Worm (Caenorhabditis elegans) whole organism, young adult: ENCODE data around the gene srw-139.
"Not testable (repeated sequence)": the region's sequence is repeated elsewhere in the genome, so short reads cannot be mapped to it uniquely, and the experiment has no call there.

Source experiments
- C17E4.6 ChIP-seq: fragments of 200-800 bp; sonication (Bioruptor generic); IDR thresholded peaks from 2 replicates; pipeline ENCODE4 v1.3.6; 2022; ENCODE audit warnings: missing genetic modification reagents, missing genetic modification characterization, missing compliant biosample characterization
- Y95B8A.8 ChIP-seq: fragments of 200-800 bp; sonication (Bioruptor generic); IDR thresholded peaks from 2 replicates; pipeline ENCODE4 v1.3.6; 2022; ENCODE audit warnings: missing genetic modification reagents, missing genetic modification characterization, missing compliant biosample characterization
- him-1 ChIP-seq: sonication (generic microtip); optimal IDR thresholded peaks from 2 replicates; lab custom pipeline; 2016; ENCODE audit warnings: missing genotype, missing genetic modification reagents, missing genetic modification characterization, missing compliant biosample characterization
- lag-1 ChIP-seq: fragments of 200-800 bp; sonication (Bioruptor generic); IDR thresholded peaks from 2 replicates; pipeline ENCODE4 v1.3.6; 2022; ENCODE audit warnings: missing genetic modification reagents, missing genetic modification characterization, missing compliant biosample characterization
- mcd-1 ChIP-seq: fragments of 200-800 bp; sonication (Bioruptor generic); IDR thresholded peaks from 2 replicates; pipeline ENCODE4 v1.3.6; 2022; ENCODE audit warnings: missing genetic modification reagents, missing genetic modification characterization, missing compliant biosample characterization
- snpc-3.4 ChIP-seq: sonication (generic microtip); optimal IDR thresholded peaks from 2 replicates; lab custom pipeline; 2017; ENCODE audit warnings: missing genetic modification characterization, mild to moderate bottlenecking, missing compliant biosample characterization, antibody characterized with exemption, moderate library complexity, missing genotype, missing genetic modification reagents
- snpc-4 ChIP-seq, 5 experiments: fragments of 150-350 bp in 1 of 5; sonication (generic microtip) in 4 of 5; optimal IDR thresholded peaks; 2 replicates each; lab custom pipeline; 2014 to 2018; ENCODE audit warnings: missing genetic modification characterization in 5 of 5, missing biosample characterization in 3 of 5, antibody characterized with exemption in 2 of 5, mild to moderate bottlenecking in 2 of 5, missing compliant biosample characterization in 2 of 5, missing genotype in 2 of 5, moderate library complexity in 2 of 5, missing genetic modification reagents in 1 of 5
- unc-130 ChIP-seq: sonication (generic microtip); optimal IDR thresholded peaks from 2 replicates; lab custom pipeline; 2016; ENCODE audit warnings: missing genetic modification reagents, missing genetic modification characterization, missing compliant biosample characterization
- zfh-2 ChIP-seq: fragments of 200-800 bp; sonication (Bioruptor generic); conservative IDR thresholded peaks from 2 replicates; pipeline ENCODE4 v1.3.6; 2022; ENCODE audit warnings: missing genetic modification reagents, missing genetic modification characterization, missing compliant biosample characterization

- TF ChIP-seq snpc-3.4 (tag; lab: Kevin White, UChicago); zfh-2 (GFP tag; lab: Robert Waterston, UW); snpc-4 (GFP tag; optimal IDR thresholded peaks at IDR 0.05; lab: Kevin White, UChicago); snpc-4 (tag; optimal IDR thresholded peaks at IDR 0.05; lab: Kevin White, UChicago); unc-130 (GFP tag; lab: Kevin White, UChicago); lag-1 (GFP tag; lab: Robert Waterston, UW); Y95B8A.8 (GFP tag; lab: Robert Waterston, UW); him-1; mcd-1 (GFP tag; lab: Robert Waterston, UW); C17E4.6 (GFP tag; lab: Robert Waterston, UW): not testable (repeated sequence)
Observed at ce11 chrV:2975285-2975684, 9.9 kb downstream of the srw-139 start, which contains the start of gene srw-123.
